Fruit fly (Drosophila melanogaster) whole organism, embryonic: ENCODE data around the gene CG5080.

ENCODE experiments used
- BEAF-32 ChIP-seq: fragments of 200-800 bp; sonication (Bioruptor generic); optimal IDR thresholded peaks from 3 replicates; lab custom pipeline; 2017; ENCODE audit warnings: missing biosample characterization, missing genetic modification characterization, mild to moderate bottlenecking, moderate library complexity, missing genetic modification reagents
- Bgb ChIP-seq: fragments of 200-800 bp; sonication (Bioruptor generic); IDR thresholded peaks from 2 replicates; pipeline ENCODE4 v1.3.6; 2022; ENCODE audit warnings: missing biosample characterization, missing genetic modification characterization; ENCODE audit not compliant: partially characterized antibody
- CG10431 ChIP-seq: fragments of 200-800 bp; sonication (Bioruptor generic); optimal IDR thresholded peaks from 3 replicates; lab custom pipeline; 2018; ENCODE audit warnings: missing biosample characterization, mild to moderate bottlenecking, missing genetic modification characterization
- CG11504 ChIP-seq: fragments of 200-800 bp; sonication (Bioruptor generic); optimal IDR thresholded peaks from 3 replicates; lab custom pipeline; 2019; ENCODE audit warnings: missing biosample characterization, mild to moderate bottlenecking, missing genetic modification characterization, moderate library complexity
- CG13287 ChIP-seq: fragments of 200-800 bp; sonication (Bioruptor generic); IDR thresholded peaks from 2 replicates; pipeline ENCODE4 v1.3.6; 2022; ENCODE audit warnings: missing biosample characterization, missing genetic modification characterization; ENCODE audit not compliant: partially characterized antibody
- CG14860 ChIP-seq: fragments of 200-800 bp; sonication (Bioruptor generic); IDR thresholded peaks from 3 replicates; pipeline ENCODE4 v1.3.6; 2022; ENCODE audit warnings: missing biosample characterization, missing genetic modification characterization; ENCODE audit not compliant: partially characterized antibody
- CG15601 ChIP-seq: fragments of 200-800 bp; sonication (Bioruptor generic); optimal IDR thresholded peaks from 3 replicates; lab custom pipeline; 2019; ENCODE audit warnings: missing biosample characterization, mild to moderate bottlenecking, missing genetic modification characterization, moderate library complexity
- CG2116 ChIP-seq: fragments of 200-800 bp; sonication (Bioruptor generic); optimal IDR thresholded peaks from 3 replicates; lab custom pipeline; 2018; ENCODE audit warnings: missing biosample characterization, mild to moderate bottlenecking, missing genetic modification characterization
- CG2129 ChIP-seq: fragments of 200-800 bp; sonication (Bioruptor generic); IDR thresholded peaks from 2 replicates; pipeline ENCODE4 v1.3.6; 2022; ENCODE audit warnings: missing biosample characterization, missing genetic modification characterization; ENCODE audit not compliant: partially characterized antibody
- CG30403 ChIP-seq: fragments of 200-800 bp; sonication (Bioruptor generic); optimal IDR thresholded peaks from 3 replicates; lab custom pipeline; 2016; ENCODE audit warnings: missing biosample characterization, missing genetic modification characterization
- CG34224 ChIP-seq: fragments of 200-800 bp; sonication (Bioruptor generic); IDR thresholded peaks from 3 replicates; pipeline ENCODE4 v1.3.6; 2022; ENCODE audit warnings: missing biosample characterization, missing genetic modification characterization; ENCODE audit not compliant: partially characterized antibody
- CG6791 ChIP-seq: fragments of 200-800 bp; sonication (Bioruptor generic); IDR thresholded peaks from 3 replicates; pipeline ENCODE4 v1.3.6; 2022; ENCODE audit warnings: missing biosample characterization, missing genetic modification characterization; ENCODE audit not compliant: partially characterized antibody
- CG7357 ChIP-seq: fragments of 200-800 bp; sonication (Bioruptor generic); IDR thresholded peaks from 3 replicates; pipeline ENCODE4 v1.3.6; 2022; ENCODE audit warnings: missing biosample characterization, missing genetic modification characterization
- CG7963 ChIP-seq: fragments of 200-800 bp; sonication (Bioruptor generic); IDR thresholded peaks from 3 replicates; pipeline ENCODE4 v1.3.6; 2022; ENCODE audit warnings: missing biosample characterization, missing genetic modification characterization; ENCODE audit not compliant: partially characterized antibody
- CG9727 ChIP-seq: fragments of 200-800 bp; sonication (Bioruptor generic); optimal IDR thresholded peaks from 3 replicates; lab custom pipeline; 2017; ENCODE audit warnings: missing biosample characterization, mild to moderate bottlenecking, missing genetic modification characterization
- Dll ChIP-seq: fragments of 200-800 bp; sonication (Bioruptor generic); IDR thresholded peaks from 4 replicates; pipeline ENCODE4 v1.3.6; 2022; ENCODE audit warnings: missing biosample characterization, missing genetic modification characterization; ENCODE audit not compliant: partially characterized antibody
- Dp ChIP-seq: fragments of 200-800 bp; sonication (Bioruptor generic); optimal IDR thresholded peaks from 2 replicates; lab custom pipeline; 2018; ENCODE audit warnings: missing biosample characterization, mild to moderate bottlenecking, missing genetic modification characterization, moderate library complexity
- Dref ChIP-seq: fragments of 200-800 bp; sonication (Bioruptor generic); IDR thresholded peaks from 2 replicates; pipeline ENCODE4 v1.3.6; 2022; ENCODE audit warnings: missing biosample characterization, missing genetic modification characterization
- E2f2 ChIP-seq: fragments of 200-800 bp; sonication (Bioruptor generic); IDR thresholded peaks from 2 replicates; pipeline ENCODE4 v1.3.6; 2022; ENCODE audit warnings: missing biosample characterization, missing genetic modification characterization
- HLH4C ChIP-seq: fragments of 200-800 bp; sonication (Bioruptor generic); IDR thresholded peaks from 3 replicates; pipeline ENCODE4 v1.3.6; 2022; ENCODE audit warnings: missing biosample characterization, missing genetic modification characterization; ENCODE audit not compliant: partially characterized antibody
- MBD-R2 ChIP-seq: fragments of 200-800 bp; sonication (Bioruptor generic); IDR thresholded peaks from 2 replicates; pipeline ENCODE4 v1.3.6; 2022; ENCODE audit warnings: missing biosample characterization, missing genetic modification characterization
- Pdp1 ChIP-seq, 2 experiments: fragments of 200-800 bp; sonication (Bioruptor generic); optimal IDR thresholded peaks; 3 replicates each; lab custom pipeline; 2016; ENCODE audit warnings: missing biosample characterization in 2 of 2, missing genetic modification characterization in 2 of 2, mild to moderate bottlenecking in 1 of 2, moderate library complexity in 1 of 2
- Scr ChIP-seq: fragments of 200-800 bp; sonication (Bioruptor generic); IDR thresholded peaks from 2 replicates; pipeline ENCODE4 v1.3.6; 2022; ENCODE audit warnings: missing biosample characterization, missing genetic modification characterization; ENCODE audit not compliant: partially characterized antibody
- Sin3A ChIP-seq: fragments of >200 bp; optimal IDR thresholded peaks from 2 replicates; lab custom pipeline; 2018
- Sry-δ ChIP-seq: fragments of 200-800 bp; sonication (Bioruptor generic); optimal IDR thresholded peaks from 2 replicates; lab custom pipeline; 2016; ENCODE audit warnings: missing biosample characterization, missing genetic modification characterization
- Xbp1 ChIP-seq: fragments of 200-800 bp; sonication (Bioruptor generic); optimal IDR thresholded peaks from 3 replicates; lab custom pipeline; 2016; ENCODE audit warnings: missing biosample characterization, mild to moderate bottlenecking, missing genetic modification characterization
- ato ChIP-seq: fragments of 200-800 bp; sonication (Bioruptor generic); IDR thresholded peaks from 2 replicates; pipeline ENCODE4 v1.3.6; 2022; ENCODE audit warnings: missing biosample characterization, missing genetic modification characterization; ENCODE audit not compliant: partially characterized antibody
- chinmo ChIP-seq: fragments of 200-800 bp; sonication (Bioruptor generic); IDR thresholded peaks from 4 replicates; pipeline ENCODE4 v1.3.6; 2022; ENCODE audit warnings: missing biosample characterization, missing genetic modification characterization; ENCODE audit not compliant: partially characterized antibody
- crp ChIP-seq, 2 experiments: fragments of 200-800 bp; sonication (Bioruptor generic); optimal IDR thresholded peaks; 2 replicates in 1 of 2; 3 replicates in 1 of 2; lab custom pipeline; 2017; ENCODE audit warnings: missing biosample characterization in 2 of 2, missing genetic modification characterization in 2 of 2, mild to moderate bottlenecking in 1 of 2, moderate library complexity in 1 of 2
- gcm ChIP-seq: fragments of 200-800 bp; sonication (Bioruptor generic); optimal IDR thresholded peaks from 2 replicates; lab custom pipeline; 2019; ENCODE audit warnings: missing biosample characterization, mild to moderate bottlenecking, missing genetic modification characterization, moderate library complexity
- gcm2 ChIP-seq: fragments of 200-800 bp; sonication (Bioruptor generic); optimal IDR thresholded peaks from 2 replicates; lab custom pipeline; 2016; ENCODE audit warnings: missing biosample characterization, missing genetic modification characterization
- hb ChIP-seq: fragments of 200-800 bp; sonication (Bioruptor generic); IDR thresholded peaks from 3 replicates; pipeline ENCODE4 v1.3.6; 2022; ENCODE audit warnings: missing biosample characterization, missing genetic modification characterization; ENCODE audit not compliant: partially characterized antibody
- hbn ChIP-seq: fragments of 200-800 bp; sonication (Bioruptor generic); IDR thresholded peaks from 2 replicates; pipeline ENCODE4 v1.3.6; 2022; ENCODE audit warnings: missing biosample characterization, missing genetic modification characterization; ENCODE audit not compliant: partially characterized antibody
- knrl ChIP-seq: fragments of 200-800 bp; sonication (Bioruptor generic); IDR thresholded peaks from 3 replicates; pipeline ENCODE4 v1.3.6; 2022; ENCODE audit warnings: missing biosample characterization, missing genetic modification characterization; ENCODE audit not compliant: partially characterized antibody
- nerfin-2 ChIP-seq: fragments of 200-800 bp; sonication (Bioruptor generic); IDR thresholded peaks from 2 replicates; pipeline ENCODE4 v1.3.6; 2022; ENCODE audit warnings: missing biosample characterization, missing genetic modification characterization; ENCODE audit not compliant: partially characterized antibody
- pzg ChIP-seq: fragments of 200-800 bp; sonication (Bioruptor generic); optimal IDR thresholded peaks from 3 replicates; lab custom pipeline; 2018; ENCODE audit warnings: missing biosample characterization, mild to moderate bottlenecking, missing genetic modification characterization, moderate library complexity
- repo ChIP-seq: fragments of 200-800 bp; sonication (Bioruptor generic); optimal IDR thresholded peaks from 2 replicates; lab custom pipeline; 2016; ENCODE audit warnings: missing biosample characterization, missing genetic modification characterization
- scrt ChIP-seq: fragments of 200-800 bp; sonication (Bioruptor generic); optimal IDR thresholded peaks from 2 replicates; lab custom pipeline; 2018; ENCODE audit warnings: missing biosample characterization, mild to moderate bottlenecking, missing genetic modification characterization, moderate library complexity
- sens ChIP-seq: fragments of 200-800 bp; sonication (Bioruptor generic); peaks from one replicate; lab custom pipeline; 2016; ENCODE audit warnings: missing biosample characterization, missing genetic modification characterization
- slbo ChIP-seq: fragments of 200-800 bp; sonication (Bioruptor generic); IDR thresholded peaks from 2 replicates; pipeline ENCODE4 v1.3.6; 2022; ENCODE audit warnings: missing biosample characterization, missing genetic modification characterization
- slp2 ChIP-seq: fragments of 200-800 bp; sonication (Bioruptor generic); optimal IDR thresholded peaks from 2 replicates; lab custom pipeline; 2016; ENCODE audit warnings: missing biosample characterization, missing genetic modification characterization
- sna ChIP-seq: fragments of 200-800 bp; sonication (Bioruptor generic); IDR thresholded peaks from 2 replicates; pipeline ENCODE4 v1.3.6; 2022; ENCODE audit warnings: missing biosample characterization, missing genetic modification characterization; ENCODE audit not compliant: partially characterized antibody
- tna ChIP-seq: fragments of 200-800 bp; sonication (Bioruptor generic); IDR thresholded peaks from 2 replicates; pipeline ENCODE4 v1.3.6; 2022; ENCODE audit warnings: missing biosample characterization, missing genetic modification characterization; ENCODE audit not compliant: partially characterized antibody
- unc-4 ChIP-seq: fragments of 200-800 bp; sonication (Bioruptor generic); IDR thresholded peaks from 2 replicates; pipeline ENCODE4 v1.3.6; 2022; ENCODE audit warnings: missing biosample characterization, missing genetic modification characterization; ENCODE audit not compliant: partially characterized antibody
- vnd ChIP-seq: fragments of 200-800 bp; sonication (Bioruptor generic); IDR thresholded peaks from 3 replicates; pipeline ENCODE4 v1.3.6; 2022; ENCODE audit warnings: missing biosample characterization, missing genetic modification characterization; ENCODE audit not compliant: partially characterized antibody
- zen2 ChIP-seq: fragments of 200-800 bp; sonication (Bioruptor generic); IDR thresholded peaks from 3 replicates; pipeline ENCODE4 v1.3.6; 2022; ENCODE audit warnings: missing biosample characterization, missing genetic modification characterization; ENCODE audit not compliant: partially characterized antibody

CG5080 gene

DNA sequence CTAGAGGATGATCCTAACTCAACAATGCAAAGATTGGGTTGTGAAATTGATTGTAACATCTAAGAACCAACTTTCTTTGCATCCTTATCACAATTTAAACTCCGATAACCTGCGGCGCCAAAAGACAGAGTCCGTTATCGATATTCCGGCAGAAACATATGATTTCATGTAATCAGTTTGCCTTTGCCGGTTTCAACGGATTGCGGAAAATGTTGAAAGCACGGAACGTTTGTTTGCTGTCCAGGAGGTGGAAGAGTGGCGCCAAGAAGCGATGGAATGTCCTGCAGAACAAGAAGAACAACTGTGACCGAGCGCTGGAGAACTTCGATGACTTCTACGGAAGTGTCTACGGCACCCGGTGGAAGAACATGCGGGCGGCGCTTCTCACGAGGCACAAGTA lies 16.0 kb downstream of the CG5080 start:
- peak; percentile 70 for TF ChIP-seq CG2116 (GFP tag; lab: Kevin White, UChicago)
- TF ChIP-seq Sry-δ: peak; percentile 33
- no peak for TF ChIP-seq scrt (GFP tag; lab: Kevin White, UChicago)
- TF ChIP-seq CG2129 (GFP tag; lab: Robert Waterston, UW): 0 out of 2 replicates have a peak, but pooled peaks have one; percentile 19
- peak; percentile 46; the same call in 1 of the 3 replicates for TF ChIP-seq vnd (GFP tag; lab: Robert Waterston, UW)
- TF ChIP-seq Pdp1 (GFP tag; optimal IDR thresholded peaks at IDR 0.05; lab: Kevin White, UChicago): peak in 1 of 2 experiments; percentile 69
- peak; percentile 47 for TF ChIP-seq BEAF-32 (GFP tag; lab: Kevin White, UChicago)
- TF ChIP-seq E2f2 (GFP tag; lab: Robert Waterston, UW): peak; percentile 90
- peak; percentile 50; the same call in 1 of the 2 replicates for TF ChIP-seq tna (GFP tag; lab: Robert Waterston, UW)
- peak in 1 of 2 experiments; percentile 83 for TF ChIP-seq crp (GFP tag; optimal IDR thresholded peaks at IDR 0.05; lab: Kevin White, UChicago)
- peak; percentile 65; the same call in 1 of the 3 replicates for TF ChIP-seq hb (GFP tag; lab: Robert Waterston, UW)
- peak; percentile 78 for TF ChIP-seq CG13287 (GFP tag; lab: Robert Waterston, UW)
- TF ChIP-seq sens: peak; percentile 16
- TF ChIP-seq gcm2: no peak
- TF ChIP-seq Xbp1: no peak
- peak; percentile 30 for TF ChIP-seq pzg (GFP tag; lab: Kevin White, UChicago)
- TF ChIP-seq Scr (GFP tag; lab: Robert Waterston, UW): peak; percentile 58
- TF ChIP-seq Sin3A (lab: Kevin White, UChicago): peak; percentile 3
- peak; percentile 87 for TF ChIP-seq Dp (GFP tag; lab: Kevin White, UChicago)
- peak; percentile 53; the same call in 2 of the 3 replicates for TF ChIP-seq CG7963 (GFP tag; lab: Robert Waterston, UW)
- peak; percentile 64 for TF ChIP-seq unc-4 (GFP tag; lab: Robert Waterston, UW)
- 0 out of 4 replicates have a peak, but pooled peaks have one; percentile 58 for TF ChIP-seq chinmo (GFP tag; lab: Robert Waterston, UW)
- no peak for TF ChIP-seq CG7357 (GFP tag; lab: Robert Waterston, UW)
- TF ChIP-seq nerfin-2 (GFP tag; lab: Robert Waterston, UW): peak; percentile 74; the same call in 1 of the 2 replicates
- TF ChIP-seq knrl (GFP tag; lab: Robert Waterston, UW): 0 out of 3 replicates have a peak, but pooled peaks have one; percentile 8
- TF ChIP-seq sna (GFP tag; lab: Robert Waterston, UW): peak; percentile 53
- peak; percentile 19 for TF ChIP-seq CG15601 (tag; lab: Kevin White, UChicago)
- peak; percentile 69 for TF ChIP-seq Dref (GFP tag; lab: Robert Waterston, UW)
- peak; percentile 59; the same call in 2 of the 3 replicates for TF ChIP-seq CG14860 (GFP tag; lab: Robert Waterston, UW)
- peak; percentile 43; the same call in 1 of the 2 replicates for TF ChIP-seq Bgb (GFP tag; lab: Robert Waterston, UW)
- TF ChIP-seq CG30403: no peak
- no peak for TF ChIP-seq repo (GFP tag; lab: Kevin White, UChicago)
- 0 out of 3 replicates have a peak, but pooled peaks have one; percentile 47 for TF ChIP-seq CG6791
- TF ChIP-seq CG9727 (GFP tag; lab: Kevin White, UChicago): no peak
- TF ChIP-seq ato (GFP tag; lab: Robert Waterston, UW): peak; percentile 31; the same call in 1 of the 2 replicates
- peak; percentile 70 for TF ChIP-seq MBD-R2 (GFP tag; lab: Robert Waterston, UW)
- TF ChIP-seq CG11504 (tag; lab: Kevin White, UChicago): no peak
- peak; percentile 88 for TF ChIP-seq gcm (GFP tag; lab: Kevin White, UChicago)
- no peak for TF ChIP-seq slbo (GFP tag; lab: Robert Waterston, UW)
- peak; percentile 72 for TF ChIP-seq CG34224 (GFP tag; lab: Robert Waterston, UW)
- peak; percentile 53; the same call in 1 of the 2 replicates for TF ChIP-seq hbn
- peak; percentile 72 for TF ChIP-seq Dll (GFP tag; lab: Robert Waterston, UW)
- TF ChIP-seq slp2 (GFP tag; lab: Kevin White, UChicago): no peak
- TF ChIP-seq CG10431 (GFP tag; lab: Kevin White, UChicago): peak; percentile 46
- TF ChIP-seq HLH4C (GFP tag; lab: Robert Waterston, UW): peak; percentile 72
- TF ChIP-seq zen2: peak; percentile 86
